Fruit fly (Drosophila melanogaster): ENCODE measurements around the gene wg.
A peak's percentile ranks its signal among the peaks of the same experiment; 100 is the strongest.

The wg gene

DNA sequence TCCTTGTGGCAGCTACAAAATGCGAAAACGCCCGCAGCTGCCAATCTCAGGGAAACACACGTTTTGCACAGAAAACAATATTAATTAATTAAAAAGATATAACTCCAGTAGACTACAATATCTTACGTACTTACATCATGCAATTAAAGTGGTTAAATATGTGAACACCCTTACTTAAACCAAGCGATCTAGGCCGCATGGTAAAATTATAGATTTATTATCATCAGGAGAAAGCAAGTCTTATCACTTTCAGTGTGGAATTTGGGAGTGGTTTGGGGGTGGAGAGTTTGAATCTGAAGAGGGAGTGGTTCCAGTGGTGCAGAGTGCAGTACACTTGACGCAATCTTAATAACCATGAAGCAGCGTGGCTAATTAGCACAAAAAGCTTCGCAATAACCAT lies 24.8 kb upstream of the wg start:
- no peak for TF ChIP-seq h (GFP tag; optimal IDR thresholded peaks at IDR 0.05)
- no peak for TF ChIP-seq Vsx2 (GFP tag; optimal IDR thresholded peaks at IDR 0.05; ENCODE audit: partially characterized antibody)
- TF ChIP-seq tai (GFP tag; optimal IDR thresholded peaks at IDR 0.05), result no peak
- TF ChIP-seq dl (GFP tag; optimal IDR thresholded peaks at IDR 0.05; ENCODE audit: insufficient read depth in 1 of 2, partially characterized antibody in 2 of 2), result no peak
- no peak for TF ChIP-seq ey (GFP tag; optimal IDR thresholded peaks at IDR 0.05)
- no peak for TF ChIP-seq psq (GFP tag; optimal IDR thresholded peaks at IDR 0.05)
- TF ChIP-seq woc (GFP tag; optimal IDR thresholded peaks at IDR 0.05), result no peak
- TF ChIP-seq jim (GFP tag; optimal IDR thresholded peaks at IDR 0.05), result no peak

- TF ChIP-seq Mio (GFP tag; optimal IDR thresholded peaks at IDR 0.05) (no peak), br (GFP tag; optimal IDR thresholded peaks at IDR 0.05) (no peak), h (GFP tag; optimal IDR thresholded peaks at IDR 0.05) (no peak), Vsx2 (GFP tag; optimal IDR thresholded peaks at IDR 0.05; ENCODE audit: partially characterized antibody) (no peak), fru (GFP tag; optimal IDR thresholded peaks at IDR 0.05) (no peak)
These were observed 22.8 kb upstream of the wg start for dm6 chr2L:7284121-7284520.

- TF ChIP-seq psq (GFP tag; optimal IDR thresholded peaks at IDR 0.05) (no peak), lola (GFP tag; optimal IDR thresholded peaks at IDR 0.05) (no peak), Hr83 (GFP tag; optimal IDR thresholded peaks at IDR 0.05; ENCODE audit: poor library complexity, severe bottlenecking) (no peak)
These were observed 22.2 kb upstream of the wg start for dm6 chr2L:7284791-7285190.

dm6 chr2L:7285862-7286261 lies 21.1 kb upstream of the wg start:
- no peak for TF ChIP-seq foxo (GFP tag; optimal IDR thresholded peaks at IDR 0.05)
- TF ChIP-seq Sp1 (GFP tag; optimal IDR thresholded peaks at IDR 0.05), result no peak
- TF ChIP-seq HLH106 (tag; optimal IDR thresholded peaks at IDR 0.05), result no peak
- no peak for TF ChIP-seq Rel (GFP tag; optimal IDR thresholded peaks at IDR 0.05)
- TF ChIP-seq Rel (tag; optimal IDR thresholded peaks at IDR 0.05), result no peak
- TF ChIP-seq usp (GFP tag; optimal IDR thresholded peaks at IDR 0.05), result no peak
- no peak for TF ChIP-seq dl (GFP tag; optimal IDR thresholded peaks at IDR 0.05; ENCODE audit: insufficient read depth in 1 of 2, partially characterized antibody in 2 of 2)
- no peak for TF ChIP-seq N (GFP tag; optimal IDR thresholded peaks at IDR 0.05)
- TF ChIP-seq CG9705 (GFP tag; optimal IDR thresholded peaks at IDR 0.05), result no peak
- TF ChIP-seq sage (GFP tag; optimal IDR thresholded peaks at IDR 0.05), result no peak
- TF ChIP-seq h (GFP tag; optimal IDR thresholded peaks at IDR 0.05), result no peak
- TF ChIP-seq jim (GFP tag; optimal IDR thresholded peaks at IDR 0.05), result no peak
- TF ChIP-seq rgr (GFP tag; optimal IDR thresholded peaks at IDR 0.05), result no peak
- TF ChIP-seq fru (GFP tag; optimal IDR thresholded peaks at IDR 0.05), result no peak
- no peak for TF ChIP-seq Jra (GFP tag; optimal IDR thresholded peaks at IDR 0.05)
- TF ChIP-seq br (GFP tag; optimal IDR thresholded peaks at IDR 0.05), result no peak
- TF ChIP-seq woc (GFP tag; optimal IDR thresholded peaks at IDR 0.05), result no peak
- TF ChIP-seq dmrt93B (GFP tag; optimal IDR thresholded peaks at IDR 0.05), result no peak
- TF ChIP-seq lola (GFP tag; optimal IDR thresholded peaks at IDR 0.05), result no peak
- TF ChIP-seq Abd-B (GFP tag; optimal IDR thresholded peaks at IDR 0.05), result no peak
- TF ChIP-seq Myc (optimal IDR thresholded peaks at IDR 0.05), result no peak

dm6 chr2L:7289880-7290279 lies 17.1 kb upstream of the wg start:
- TF ChIP-seq Myc (optimal IDR thresholded peaks at IDR 0.05) (no peak), Dif (GFP tag; optimal IDR thresholded peaks at IDR 0.05; ENCODE audit: partially characterized antibody) (no peak), sage (GFP tag; optimal IDR thresholded peaks at IDR 0.05) (no peak), Mio (GFP tag; optimal IDR thresholded peaks at IDR 0.05) (no peak), rgr (GFP tag; optimal IDR thresholded peaks at IDR 0.05) (no peak), brk (GFP tag; optimal IDR thresholded peaks at IDR 0.05) (no peak), ey (GFP tag; optimal IDR thresholded peaks at IDR 0.05) (no peak)

- TF ChIP-seq rgr (GFP tag; optimal IDR thresholded peaks at IDR 0.05), result peak; percentile 12
- TF ChIP-seq h (GFP tag; optimal IDR thresholded peaks at IDR 0.05), result peak; percentile 41
- peak in 1 of 2 experiments; percentile 6 for TF ChIP-seq foxo (GFP tag; optimal IDR thresholded peaks at IDR 0.05)
- TF ChIP-seq psq (GFP tag; optimal IDR thresholded peaks at IDR 0.05), result peak; percentile 34
- TF ChIP-seq Sp1 (GFP tag; optimal IDR thresholded peaks at IDR 0.05), result peak; percentile 16
- no peak for TF ChIP-seq N (GFP tag; optimal IDR thresholded peaks at IDR 0.05)
- TF ChIP-seq Abd-B (GFP tag; optimal IDR thresholded peaks at IDR 0.05), result no peak
- TF ChIP-seq Rel (GFP tag; optimal IDR thresholded peaks at IDR 0.05), result no peak
- no peak for TF ChIP-seq Rel (tag; optimal IDR thresholded peaks at IDR 0.05)
- TF ChIP-seq ey (GFP tag; optimal IDR thresholded peaks at IDR 0.05), result peak; percentile 15
- peak; percentile 51 for TF ChIP-seq OdsH (GFP tag; optimal IDR thresholded peaks at IDR 0.05)
These were observed 16.4 kb upstream of the wg start for dm6 chr2L:7290577-7290976.

Data from whole organism, wandering third instar larva.